Worm (Caenorhabditis elegans): ENCODE measurements around the gene asb-2.
A peak's percentile ranks its signal among the peaks of the same experiment; 100 is the strongest.

The asb-2 gene

ce11 chrX:4493439-4494006, 24.0 kb downstream of the asb-2 start:
- no peak for TF ChIP-seq egl-27 (tag; optimal IDR thresholded peaks at IDR 0.05)
- no peak for TF ChIP-seq snpc-4 (tag; optimal IDR thresholded peaks at IDR 0.05)

- TF ChIP-seq sem-4 (tag; optimal IDR thresholded peaks at IDR 0.05) (no peak), fos-1 (tag; optimal IDR thresholded peaks at IDR 0.05) (no peak), sma-9 (GFP tag; optimal IDR thresholded peaks at IDR 0.05) (no peak), sma-9 (tag; optimal IDR thresholded peaks at IDR 0.05) (no peak), ztf-1 (GFP tag; conservative IDR thresholded peaks at IDR 0.05) (no peak), nhr-129 (tag; optimal IDR thresholded peaks at IDR 0.05) (no peak), unc-39 (tag; optimal IDR thresholded peaks at IDR 0.05) (no peak), nhr-21 (tag; optimal IDR thresholded peaks at IDR 0.05) (no peak), R02D3.7 (tag; optimal IDR thresholded peaks at IDR 0.05) (no peak), lin-13 (GFP tag; optimal IDR thresholded peaks at IDR 0.05) (no peak), blmp-1 (tag; optimal IDR thresholded peaks at IDR 0.05; ENCODE audit: insufficient read depth) (no peak), unc-55 (GFP tag; optimal IDR thresholded peaks at IDR 0.05) (no peak), nhr-77 (tag; optimal IDR thresholded peaks at IDR 0.05) (no peak), F13H6.1 (tag; optimal IDR thresholded peaks at IDR 0.05) (no peak), zag-1 (tag; optimal IDR thresholded peaks at IDR 0.05) (no peak)
Measured at ce11 chrX:4495814-4496567, 26.4 kb downstream of the asb-2 start.

ce11 chrX:4498078-4498477, 28.5 kb downstream of the asb-2 start:
- no peak for TF ChIP-seq nhr-21 (tag; optimal IDR thresholded peaks at IDR 0.05)
- TF ChIP-seq F13H6.1 (tag; optimal IDR thresholded peaks at IDR 0.05): peak; percentile 27
- TF ChIP-seq ceh-82 (tag; optimal IDR thresholded peaks at IDR 0.05): no peak
- TF ChIP-seq sma-9 (GFP tag; optimal IDR thresholded peaks at IDR 0.05): peak; percentile 10
- no peak for TF ChIP-seq sma-9 (tag; optimal IDR thresholded peaks at IDR 0.05)
- TF ChIP-seq ztf-11 (tag; optimal IDR thresholded peaks at IDR 0.05): no peak
- peak; percentile 68 for TF ChIP-seq fos-1 (tag; optimal IDR thresholded peaks at IDR 0.05)
- no peak for TF ChIP-seq gmeb-1 (tag; optimal IDR thresholded peaks at IDR 0.05)
- peak; percentile 18 for TF ChIP-seq nhr-25 (tag; optimal IDR thresholded peaks at IDR 0.05)
- peak; percentile 41 for TF ChIP-seq crh-2 (tag; optimal IDR thresholded peaks at IDR 0.05)
- no peak for TF ChIP-seq nhr-6 (tag; optimal IDR thresholded peaks at IDR 0.05)

- TF ChIP-seq snpc-4 (tag; optimal IDR thresholded peaks at IDR 0.05) (no peak), ZK546.5 (tag; optimal IDR thresholded peaks at IDR 0.05) (no peak), sma-3 (GFP tag; optimal IDR thresholded peaks at IDR 0.05) (no peak), Y55F3AM.14 (GFP tag; optimal IDR thresholded peaks at IDR 0.05) (no peak), egl-27 (tag; optimal IDR thresholded peaks at IDR 0.05) (no peak), nhr-129 (tag; optimal IDR thresholded peaks at IDR 0.05) (no peak), sma-9 (GFP tag; optimal IDR thresholded peaks at IDR 0.05) (no peak), sma-9 (tag; optimal IDR thresholded peaks at IDR 0.05) (no peak), alr-1 (tag; optimal IDR thresholded peaks at IDR 0.05) (no peak)
Measured at ce11 chrX:4498478-4498877, 28.9 kb downstream of the asb-2 start.

ce11 chrX:4500499-4500898, 30.9 kb downstream of the asb-2 start:
- no peak for TF ChIP-seq nhr-77 (tag; optimal IDR thresholded peaks at IDR 0.05)
- no peak for TF ChIP-seq elt-1 (tag; optimal IDR thresholded peaks at IDR 0.05)
- no peak for TF ChIP-seq nhr-11 (tag; optimal IDR thresholded peaks at IDR 0.05)
- no peak for TF ChIP-seq fos-1 (tag; optimal IDR thresholded peaks at IDR 0.05)
- no peak for TF ChIP-seq ama-1 (optimal IDR thresholded peaks at IDR 0.05)
- TF ChIP-seq nhr-129 (tag; optimal IDR thresholded peaks at IDR 0.05): no peak
- TF ChIP-seq sma-3 (GFP tag; optimal IDR thresholded peaks at IDR 0.05): no peak
- TF ChIP-seq nhr-10 (tag; optimal IDR thresholded peaks at IDR 0.05): no peak
- no peak for TF ChIP-seq ztf-4 (tag; optimal IDR thresholded peaks at IDR 0.05)
- TF ChIP-seq C34F6.9 (tag; optimal IDR thresholded peaks at IDR 0.05): no peak
- no peak for TF ChIP-seq lsy-2 (tag; optimal IDR thresholded peaks at IDR 0.05)
